Fruit fly (Drosophila melanogaster) whole organism, embryonic: ENCODE results near the gene NimC2.

Source experiments
- B-H1 ChIP-seq: fragments of 200-800 bp; sonication (Bioruptor generic); IDR thresholded peaks from 3 replicates; pipeline ENCODE4 v1.3.6; 2022; ENCODE audit warnings: missing biosample characterization, missing genetic modification characterization
- B-H2 ChIP-seq: fragments of 200-800 bp; sonication (Bioruptor generic); optimal IDR thresholded peaks from 2 replicates; lab custom pipeline; 2018; ENCODE audit warnings: missing biosample characterization, mild to moderate bottlenecking, missing genetic modification characterization
- CG10267 ChIP-seq: fragments of 200-800 bp; sonication (Bioruptor generic); optimal IDR thresholded peaks from 2 replicates; lab custom pipeline; 2018; ENCODE audit warnings: missing biosample characterization, mild to moderate bottlenecking, missing genetic modification characterization, moderate library complexity
- CG10462 ChIP-seq: fragments of 200-800 bp; sonication (Bioruptor generic); optimal IDR thresholded peaks from 2 replicates; lab custom pipeline; 2016; ENCODE audit warnings: missing biosample characterization, missing genetic modification characterization
- CG10543 ChIP-seq: fragments of 200-800 bp; sonication (Bioruptor generic); optimal IDR thresholded peaks from 3 replicates; lab custom pipeline; 2017; ENCODE audit warnings: missing biosample characterization, mild to moderate bottlenecking, missing genetic modification characterization, moderate library complexity
- CG11560 ChIP-seq: fragments of 200-800 bp; sonication (Bioruptor generic); IDR thresholded peaks from 3 replicates; pipeline ENCODE4 v1.3.6; 2022; ENCODE audit warnings: missing biosample characterization, missing genetic modification characterization
- CG13296 ChIP-seq: fragments of 200-800 bp; sonication (Bioruptor generic); optimal IDR thresholded peaks from 3 replicates; lab custom pipeline; 2018; ENCODE audit warnings: missing biosample characterization, mild to moderate bottlenecking, missing genetic modification characterization
- CG17328 ChIP-seq: fragments of 200-800 bp; sonication (Bioruptor generic); IDR thresholded peaks from 2 replicates; pipeline ENCODE4 v1.3.6; 2022; ENCODE audit warnings: missing biosample characterization, missing genetic modification characterization
- CG17359 ChIP-seq: fragments of 200-800 bp; sonication (Bioruptor generic); optimal IDR thresholded peaks from 3 replicates; lab custom pipeline; 2018; ENCODE audit warnings: missing biosample characterization, mild to moderate bottlenecking, missing genetic modification characterization, moderate library complexity
- CG17568 ChIP-seq: fragments of 200-800 bp; sonication (Bioruptor generic); optimal IDR thresholded peaks from 2 replicates; lab custom pipeline; 2018; ENCODE audit warnings: missing biosample characterization, mild to moderate bottlenecking, missing genetic modification characterization, moderate library complexity
- CG2120 ChIP-seq: fragments of 200-800 bp; sonication (Bioruptor generic); optimal IDR thresholded peaks from 3 replicates; lab custom pipeline; 2016; ENCODE audit warnings: missing biosample characterization, missing genetic modification characterization
- CG2712 ChIP-seq: fragments of 200-800 bp; optimal IDR thresholded peaks from 3 replicates; lab custom pipeline; 2019; ENCODE audit warnings: missing biosample characterization, mild to moderate bottlenecking, missing genetic modification characterization, moderate library complexity
- CG3065 ChIP-seq: fragments of 200-800 bp; sonication (Bioruptor generic); optimal IDR thresholded peaks from 2 replicates; lab custom pipeline; 2016; ENCODE audit warnings: missing biosample characterization, missing genetic modification characterization
- CG3847 ChIP-seq: fragments of 200-800 bp; sonication (Bioruptor generic); IDR thresholded peaks from 2 replicates; pipeline ENCODE4 v1.3.6; 2022; ENCODE audit warnings: missing biosample characterization, missing genetic modification characterization
- CG5953 ChIP-seq: fragments of 200-800 bp; sonication (Bioruptor generic); IDR thresholded peaks from 2 replicates; pipeline ENCODE4 v1.3.6; 2022; ENCODE audit warnings: missing biosample characterization, missing genetic modification characterization
- CG7271 ChIP-seq: fragments of 200-800 bp; sonication (Bioruptor generic); optimal IDR thresholded peaks from 2 replicates; lab custom pipeline; 2018; ENCODE audit warnings: missing biosample characterization, mild to moderate bottlenecking, missing genetic modification characterization, moderate library complexity
- CG8089 ChIP-seq: fragments of 200-800 bp; sonication (Bioruptor generic); optimal IDR thresholded peaks from 3 replicates; lab custom pipeline; 2016; ENCODE audit warnings: missing biosample characterization, missing genetic modification characterization
- CG9609 ChIP-seq: fragments of 200-800 bp; sonication (Bioruptor generic); optimal IDR thresholded peaks from 3 replicates; lab custom pipeline; 2016; ENCODE audit warnings: missing biosample characterization, missing genetic modification characterization
- ERR ChIP-seq: fragments of 200-800 bp; sonication (Bioruptor generic); optimal IDR thresholded peaks from 2 replicates; lab custom pipeline; 2016; ENCODE audit warnings: missing biosample characterization, missing genetic modification characterization
- Ets65A ChIP-seq: fragments of 200-800 bp; sonication (Bioruptor generic); peaks from one replicate; lab custom pipeline; 2016; ENCODE audit warnings: missing biosample characterization, missing genetic modification characterization
- H2.0 ChIP-seq: fragments of 200-800 bp; sonication (Bioruptor generic); IDR thresholded peaks from 2 replicates; pipeline ENCODE4 v1.3.6; 2022; ENCODE audit warnings: missing biosample characterization, missing genetic modification characterization
- HLH4C ChIP-seq: fragments of 200-800 bp; sonication (Bioruptor generic); IDR thresholded peaks from 3 replicates; pipeline ENCODE4 v1.3.6; 2022; ENCODE audit warnings: missing biosample characterization, missing genetic modification characterization; ENCODE audit not compliant: partially characterized antibody
- Meics ChIP-seq: fragments of 200-800 bp; sonication (Bioruptor generic); optimal IDR thresholded peaks from 2 replicates; lab custom pipeline; 2017; ENCODE audit warnings: missing biosample characterization, mild to moderate bottlenecking, missing genetic modification characterization
- Optix ChIP-seq: fragments of 200-800 bp; sonication (Bioruptor generic); IDR thresholded peaks from 3 replicates; pipeline ENCODE4 v1.3.6; 2022; ENCODE audit warnings: missing biosample characterization, missing genetic modification characterization
- PHDP ChIP-seq: fragments of 200-800 bp; sonication (Bioruptor generic); optimal IDR thresholded peaks from 3 replicates; lab custom pipeline; 2018; ENCODE audit warnings: missing biosample characterization, mild to moderate bottlenecking, missing genetic modification characterization, moderate library complexity
- Ssrp ChIP-seq: fragments of 200-800 bp; sonication (Bioruptor generic); optimal IDR thresholded peaks from 2 replicates; lab custom pipeline; 2018; ENCODE audit warnings: missing biosample characterization, mild to moderate bottlenecking, missing genetic modification characterization, moderate library complexity
- Trl ChIP-seq, 3 experiments: fragments of >200 bp in 2 of 3; fragments of 200-800 bp in 1 of 3; sonication (Bioruptor generic) in 1 of 3; optimal IDR thresholded peaks; 2 replicates in 1 of 3; 3 replicates in 2 of 3; lab custom pipeline; 2016 to 2017; ENCODE audit warnings: missing biosample characterization in 1 of 3, missing genetic modification characterization in 1 of 3
- ap ChIP-seq: fragments of 200-800 bp; sonication (Bioruptor generic); IDR thresholded peaks from 2 replicates; pipeline ENCODE4 v1.3.6; 2022; ENCODE audit warnings: missing biosample characterization, missing genetic modification characterization
- bowl ChIP-seq: fragments of 200-800 bp; sonication (Bioruptor generic); IDR thresholded peaks from 2 replicates; pipeline ENCODE4 v1.3.6; 2022; ENCODE audit warnings: missing biosample characterization, missing genetic modification characterization
- br ChIP-seq: fragments of >200 bp; optimal IDR thresholded peaks from 2 replicates; lab custom pipeline; 2017
- cas ChIP-seq: fragments of 200-800 bp; sonication (Bioruptor generic); IDR thresholded peaks from 2 replicates; pipeline ENCODE4 v1.3.6; 2022; ENCODE audit warnings: missing biosample characterization, missing genetic modification characterization
- cato ChIP-seq: fragments of 200-800 bp; sonication (Bioruptor generic); optimal IDR thresholded peaks from 2 replicates; lab custom pipeline; 2016; ENCODE audit warnings: missing biosample characterization, missing genetic modification characterization, borderline replicate concordance
- disco-r ChIP-seq: fragments of 200-800 bp; sonication (Bioruptor generic); optimal IDR thresholded peaks from 2 replicates; lab custom pipeline; 2016; ENCODE audit warnings: missing biosample characterization, missing genetic modification characterization
- eyg ChIP-seq: fragments of 200-800 bp; sonication (Bioruptor generic); optimal IDR thresholded peaks from 3 replicates; lab custom pipeline; 2016; ENCODE audit warnings: missing biosample characterization, missing genetic modification characterization
- fd102C ChIP-seq: fragments of 200-800 bp; sonication (Bioruptor generic); optimal IDR thresholded peaks from 2 replicates; lab custom pipeline; 2018; ENCODE audit warnings: missing biosample characterization, mild to moderate bottlenecking, missing genetic modification characterization, moderate library complexity
- jigr1 ChIP-seq: fragments of 200-800 bp; sonication (Bioruptor generic); IDR thresholded peaks from 3 replicates; pipeline ENCODE4 v1.3.6; 2022; ENCODE audit warnings: missing biosample characterization, missing genetic modification characterization
- lmd ChIP-seq: fragments of 200-800 bp; sonication (Bioruptor generic); IDR thresholded peaks from 2 replicates; pipeline ENCODE4 v1.3.6; 2022; ENCODE audit warnings: missing biosample characterization, missing genetic modification characterization
- mld ChIP-seq: fragments of 200-800 bp; sonication (Bioruptor generic); IDR thresholded peaks from 3 replicates; pipeline ENCODE4 v1.3.6; 2022; ENCODE audit warnings: missing biosample characterization, missing genetic modification characterization; ENCODE audit not compliant: partially characterized antibody
- onecut ChIP-seq: fragments of 200-800 bp; sonication (Bioruptor generic); IDR thresholded peaks from 2 replicates; pipeline ENCODE4 v1.3.6; 2022; ENCODE audit warnings: missing biosample characterization, missing genetic modification characterization
- otp ChIP-seq: fragments of 200-800 bp; sonication (Bioruptor generic); IDR thresholded peaks from 3 replicates; pipeline ENCODE4, ENCODE4 v1.3.6; 2022; ENCODE audit warnings: missing biosample characterization, missing genetic modification characterization
- pfk ChIP-seq: fragments of 200-800 bp; sonication (Bioruptor generic); optimal IDR thresholded peaks from 2 replicates; lab custom pipeline; 2018; ENCODE audit warnings: missing biosample characterization, mild to moderate bottlenecking, missing genetic modification characterization, moderate library complexity
- rib ChIP-seq: fragments of 200-800 bp; sonication (Bioruptor generic); IDR thresholded peaks from 2 replicates; pipeline ENCODE4 v1.3.6; 2022; ENCODE audit warnings: missing biosample characterization, missing genetic modification characterization
- seq ChIP-seq: fragments of 200-800 bp; sonication (Bioruptor generic); IDR thresholded peaks from 2 replicates; pipeline ENCODE4 v1.3.6; 2022; ENCODE audit warnings: missing biosample characterization, missing genetic modification characterization
- sim ChIP-seq: fragments of 200-800 bp; sonication (Bioruptor generic); IDR thresholded peaks from 2 replicates; pipeline ENCODE4 v1.3.6; 2022; ENCODE audit warnings: missing biosample characterization, missing genetic modification characterization
- stwl ChIP-seq: fragments of 200-800 bp; sonication (Bioruptor generic); optimal IDR thresholded peaks from 3 replicates; lab custom pipeline; 2018; ENCODE audit warnings: missing biosample characterization, mild to moderate bottlenecking, missing genetic modification characterization, moderate library complexity
- sug ChIP-seq: fragments of 200-800 bp; optimal IDR thresholded peaks from 2 replicates; lab custom pipeline; 2019; ENCODE audit warnings: missing biosample characterization, mild to moderate bottlenecking, missing genetic modification characterization, moderate library complexity
- tap ChIP-seq: fragments of 200-800 bp; optimal IDR thresholded peaks from 3 replicates; lab custom pipeline; 2019; ENCODE audit warnings: missing biosample characterization, mild to moderate bottlenecking, missing genetic modification characterization, moderate library complexity
- tin ChIP-seq: fragments of 200-800 bp; sonication (Bioruptor generic); optimal IDR thresholded peaks from 3 replicates; lab custom pipeline; 2016; ENCODE audit warnings: missing biosample characterization, missing genetic modification characterization
- toy ChIP-seq: fragments of 200-800 bp; sonication (Bioruptor generic); IDR thresholded peaks from 2 replicates; pipeline ENCODE4 v1.3.6; 2022; ENCODE audit warnings: missing biosample characterization, missing genetic modification characterization
- ttk ChIP-seq: fragments of 200-800 bp; sonication (Bioruptor generic); IDR thresholded peaks from 2 replicates; pipeline ENCODE4 v2.1.2; 2022; ENCODE audit warnings: missing biosample characterization, missing genetic modification characterization

Gene NimC2

dm6 chr2L:14011591-14012303, 31.8 kb downstream of the NimC2 start (continued):
- TF ChIP-seq sim (GFP tag; lab: Robert Waterston, UW), result no peak
- no peak for TF ChIP-seq seq (GFP tag; lab: Robert Waterston, UW)
- TF ChIP-seq CG7271 (tag; lab: Kevin White, UChicago), result no peak
- TF ChIP-seq pfk, result no peak
- no peak for TF ChIP-seq cas
- TF ChIP-seq CG11560 (tag; lab: Robert Waterston, UW), result peak; percentile 40; the same call in 1 of the 3 replicates
- no peak for TF ChIP-seq Optix (GFP tag; lab: Robert Waterston, UW)
- peak; percentile 64; the same call in 1 of the 2 replicates for TF ChIP-seq lmd (GFP tag; lab: Robert Waterston, UW)
- TF ChIP-seq disco-r (GFP tag; lab: Kevin White, UChicago), result no peak
- TF ChIP-seq CG10462, result no peak
- TF ChIP-seq onecut, result peak; percentile 48; the same call in 1 of the 2 replicates
- peak; percentile 3 for TF ChIP-seq tin (GFP tag; lab: Kevin White, UChicago)
- TF ChIP-seq tap (tag; lab: Kevin White, UChicago), result peak; percentile 47
- TF ChIP-seq ap (GFP tag; lab: Robert Waterston, UW), result no peak
- peak; percentile 41 for TF ChIP-seq sug (tag; lab: Kevin White, UChicago)
- TF ChIP-seq rib (GFP tag; lab: Robert Waterston, UW), result peak; percentile 12; the same call in 1 of the 2 replicates
- no peak for TF ChIP-seq jigr1 (GFP tag; lab: Robert Waterston, UW)
- peak; percentile 54 for TF ChIP-seq Ets65A
- TF ChIP-seq H2.0 (GFP tag; lab: Robert Waterston, UW), result peak; percentile 53; the same call in 1 of the 2 replicates
- TF ChIP-seq CG2712 (tag; lab: Kevin White, UChicago), result peak; percentile 61
- TF ChIP-seq cato (GFP tag; lab: Kevin White, UChicago), result no peak
- TF ChIP-seq otp (GFP tag; lab: Robert Waterston, UW), result no peak; the same call in 2 of the 3 replicates
- no peak for TF ChIP-seq ERR (GFP tag; lab: Kevin White, UChicago)
- TF ChIP-seq PHDP (tag; lab: Kevin White, UChicago), result peak; percentile 56
- TF ChIP-seq br (lab: Kevin White, UChicago), result no peak
- TF ChIP-seq CG3065, result no peak
- TF ChIP-seq stwl (tag; lab: Kevin White, UChicago), result no peak
- TF ChIP-seq HLH4C (GFP tag; lab: Robert Waterston, UW), result no peak
- no peak for TF ChIP-seq mld (GFP tag; lab: Robert Waterston, UW)
- peak; percentile 67 for TF ChIP-seq Meics (GFP tag; lab: Kevin White, UChicago)
- peak; percentile 19; the same call in 1 of the 3 replicates for TF ChIP-seq B-H1
- no peak for TF ChIP-seq CG10543 (GFP tag; lab: Kevin White, UChicago)
- no peak for TF ChIP-seq Trl (optimal IDR thresholded peaks at IDR 0.05; lab: Kevin White, UChicago)
- no peak for TF ChIP-seq Trl (GFP tag; optimal IDR thresholded peaks at IDR 0.05; lab: Kevin White, UChicago)
- no peak for TF ChIP-seq eyg
- TF ChIP-seq bowl (GFP tag; lab: Robert Waterston, UW), result no peak
- no peak for TF ChIP-seq Ssrp
- no peak for TF ChIP-seq CG10267 (tag; lab: Kevin White, UChicago)
- TF ChIP-seq toy (GFP tag; lab: Robert Waterston, UW), result no peak
- TF ChIP-seq B-H2 (GFP tag; lab: Kevin White, UChicago), result no peak
- TF ChIP-seq CG9609 (GFP tag; lab: Kevin White, UChicago), result no peak
- no peak for TF ChIP-seq CG8089
- peak; percentile 50; the same call in 1 of the 2 replicates for TF ChIP-seq ttk (GFP tag; lab: Robert Waterston, UW)
- TF ChIP-seq CG17328 (GFP tag; lab: Robert Waterston, UW), result no peak
- TF ChIP-seq CG17568 (GFP tag; lab: Kevin White, UChicago), result no peak
- TF ChIP-seq CG5953 (GFP tag; lab: Robert Waterston, UW), result no peak
- peak; percentile 56; the same call in 1 of the 2 replicates for TF ChIP-seq CG3847 (GFP tag; lab: Robert Waterston, UW)
- TF ChIP-seq CG2120 (GFP tag; lab: Kevin White, UChicago), result peak; percentile 37
- no peak for TF ChIP-seq fd102C
- TF ChIP-seq CG17359 (tag; lab: Kevin White, UChicago), result peak; percentile 48
- peak; percentile 32 for TF ChIP-seq CG13296 (GFP tag; lab: Kevin White, UChicago)
